Worm (Caenorhabditis elegans) whole organism, mixed stage, embryonic: ENCODE results near the gene act-3.

Experiments
- M03D4.4 ChIP-seq: sonication (generic microtip); optimal IDR thresholded peaks from 2 replicates; lab custom pipeline; 2017; ENCODE audit warnings: mild to moderate bottlenecking, missing genetic modification characterization, missing compliant biosample characterization
- bed-3 ChIP-seq: fragments of 200-800 bp; sonication (Bioruptor generic); optimal IDR thresholded peaks from 3 replicates; lab custom pipeline; 2018; ENCODE audit warnings: mild to moderate bottlenecking, missing genetic modification characterization, moderate library complexity, missing compliant biosample characterization
- blmp-1 ChIP-seq: fragments of 150-350 bp; optimal IDR thresholded peaks from 2 replicates; lab custom pipeline; 2014; ENCODE audit warnings: missing biosample characterization, missing genetic modification characterization
- ceh-39 ChIP-seq: fragments of 150-350 bp; optimal IDR thresholded peaks from 2 replicates; lab custom pipeline; 2014; ENCODE audit warnings: missing biosample characterization, missing genetic modification characterization
- ceh-43 ChIP-seq: fragments of 200-800 bp; sonication (Bioruptor generic); optimal IDR thresholded peaks from 2 replicates; lab custom pipeline; 2018; ENCODE audit warnings: mild to moderate bottlenecking, missing genetic modification characterization, moderate library complexity, missing compliant biosample characterization
- ceh-83 ChIP-seq: fragments of 200-800 bp; sonication (Bioruptor generic); optimal IDR thresholded peaks from 2 replicates; lab custom pipeline; 2018; ENCODE audit warnings: mild to moderate bottlenecking, missing genetic modification characterization, missing compliant biosample characterization
- ces-1 ChIP-seq: fragments of 150-350 bp; optimal IDR thresholded peaks from 2 replicates; lab custom pipeline; 2014; ENCODE audit warnings: missing biosample characterization, missing genetic modification reagents, missing genetic modification characterization
- cnd-1 ChIP-seq: fragments of 200-800 bp; sonication (Bioruptor generic); optimal IDR thresholded peaks from 2 replicates; lab custom pipeline; 2018; ENCODE audit warnings: mild to moderate bottlenecking, missing genetic modification characterization, missing compliant biosample characterization
- drap-1 ChIP-seq: fragments of 200-800 bp; sonication (Bioruptor generic); optimal IDR thresholded peaks from 3 replicates; lab custom pipeline; 2018; ENCODE audit warnings: mild to moderate bottlenecking, missing genetic modification characterization, missing compliant biosample characterization
- elt-1 ChIP-seq: sonication (generic microtip); optimal IDR thresholded peaks from 2 replicates; lab custom pipeline; 2017; ENCODE audit warnings: missing genetic modification characterization, mild to moderate bottlenecking, missing compliant biosample characterization, antibody characterized with exemption, moderate library complexity, borderline replicate concordance; ENCODE audit not compliant: insufficient read depth
- elt-3 ChIP-seq: fragments of 150-350 bp; optimal IDR thresholded peaks from 2 replicates; lab custom pipeline; 2014; ENCODE audit warnings: missing biosample characterization, missing genetic modification characterization
- flh-1 ChIP-seq: fragments of 200-800 bp; sonication (Bioruptor generic); optimal IDR thresholded peaks from 2 replicates; lab custom pipeline; 2018; ENCODE audit warnings: mild to moderate bottlenecking, missing genetic modification characterization, moderate library complexity, missing compliant biosample characterization
- ham-2 ChIP-seq: fragments of 200-800 bp; sonication (Bioruptor generic); optimal IDR thresholded peaks from 2 replicates; lab custom pipeline; 2018; ENCODE audit warnings: mild to moderate bottlenecking, missing genetic modification characterization, missing compliant biosample characterization
- lin-13 ChIP-seq: fragments of 150-350 bp; optimal IDR thresholded peaks from 2 replicates; lab custom pipeline; 2014; ENCODE audit warnings: missing biosample characterization, missing genetic modification characterization
- lin-32 ChIP-seq: fragments of 200-800 bp; sonication (Bioruptor generic); optimal IDR thresholded peaks from 2 replicates; lab custom pipeline; 2018; ENCODE audit warnings: mild to moderate bottlenecking, missing genetic modification characterization, missing compliant biosample characterization
- lsy-2 ChIP-seq: fragments of 150-350 bp; optimal IDR thresholded peaks from 2 replicates; lab custom pipeline; 2014; ENCODE audit warnings: missing biosample characterization, missing genetic modification characterization
- mab-5 ChIP-seq: fragments of 150-350 bp; optimal IDR thresholded peaks from 2 replicates; lab custom pipeline; 2014; ENCODE audit warnings: missing biosample characterization, missing genetic modification characterization
- mep-1 ChIP-seq: fragments of 150-350 bp; optimal IDR thresholded peaks from 2 replicates; lab custom pipeline; 2017; ENCODE audit warnings: missing biosample characterization, missing genetic modification reagents, missing genetic modification characterization, inconsistent platforms
- mls-2 ChIP-seq: sonication (generic microtip); optimal IDR thresholded peaks from 2 replicates; lab custom pipeline; 2016; ENCODE audit warnings: mild to moderate bottlenecking, missing genetic modification characterization, moderate library complexity, missing compliant biosample characterization
- nhr-12 ChIP-seq: fragments of 150-350 bp; optimal IDR thresholded peaks from 2 replicates; lab custom pipeline; 2014; ENCODE audit warnings: missing biosample characterization, missing genetic modification characterization
- nhr-2 ChIP-seq: fragments of 150-350 bp; optimal IDR thresholded peaks from 2 replicates; lab custom pipeline; 2014; ENCODE audit warnings: missing biosample characterization, missing genetic modification characterization
- nhr-76 ChIP-seq: sonication (generic microtip); optimal IDR thresholded peaks from 2 replicates; lab custom pipeline; 2017; ENCODE audit warnings: missing biosample characterization, missing genetic modification characterization
- pha-4 ChIP-seq: fragments of 150-350 bp; optimal IDR thresholded peaks from 2 replicates; lab custom pipeline; 2018; ENCODE audit warnings: missing biosample characterization, missing genetic modification reagents, missing genetic modification characterization
- sem-2 ChIP-seq: fragments of 200-800 bp; sonication (Bioruptor generic); optimal IDR thresholded peaks from 2 replicates; lab custom pipeline; 2018; ENCODE audit warnings: mild to moderate bottlenecking, missing genetic modification characterization, missing compliant biosample characterization
- snpc-4 ChIP-seq: fragments of 150-350 bp; optimal IDR thresholded peaks from 2 replicates; lab custom pipeline; 2014; ENCODE audit warnings: missing biosample characterization, missing genetic modification characterization
- sptf-1 ChIP-seq: sonication (generic microtip); optimal IDR thresholded peaks from 2 replicates; lab custom pipeline; 2017; ENCODE audit warnings: mild to moderate bottlenecking, missing genetic modification characterization, moderate library complexity, missing compliant biosample characterization
- tbx-8 ChIP-seq: fragments of 200-800 bp; sonication (Bioruptor generic); optimal IDR thresholded peaks from 2 replicates; lab custom pipeline; 2018; ENCODE audit warnings: mild to moderate bottlenecking, missing genetic modification characterization, moderate library complexity, missing compliant biosample characterization
- unc-120 ChIP-seq: sonication (generic microtip); optimal IDR thresholded peaks from 2 replicates; lab custom pipeline; 2017; ENCODE audit warnings: missing genetic modification characterization, missing compliant biosample characterization; ENCODE audit not compliant: poor library complexity, severe bottlenecking
- unc-39 ChIP-seq: fragments of 150-350 bp; optimal IDR thresholded peaks from 2 replicates; lab custom pipeline; 2014; ENCODE audit warnings: missing biosample characterization, missing genetic modification characterization
- unc-62 ChIP-seq: fragments of 150-350 bp; optimal IDR thresholded peaks from 2 replicates; lab custom pipeline; 2014; ENCODE audit warnings: missing biosample characterization, missing genetic modification reagents, missing genetic modification characterization
- zip-8 ChIP-seq: fragments of 150-350 bp; optimal IDR thresholded peaks from 2 replicates; lab custom pipeline; 2014; ENCODE audit warnings: missing biosample characterization, missing genetic modification characterization
- ztf-11 ChIP-seq: fragments of 150-350 bp; optimal IDR thresholded peaks from 2 replicates; lab custom pipeline; 2014; ENCODE audit warnings: missing biosample characterization, missing genetic modification characterization

act-3 gene

DNA sequence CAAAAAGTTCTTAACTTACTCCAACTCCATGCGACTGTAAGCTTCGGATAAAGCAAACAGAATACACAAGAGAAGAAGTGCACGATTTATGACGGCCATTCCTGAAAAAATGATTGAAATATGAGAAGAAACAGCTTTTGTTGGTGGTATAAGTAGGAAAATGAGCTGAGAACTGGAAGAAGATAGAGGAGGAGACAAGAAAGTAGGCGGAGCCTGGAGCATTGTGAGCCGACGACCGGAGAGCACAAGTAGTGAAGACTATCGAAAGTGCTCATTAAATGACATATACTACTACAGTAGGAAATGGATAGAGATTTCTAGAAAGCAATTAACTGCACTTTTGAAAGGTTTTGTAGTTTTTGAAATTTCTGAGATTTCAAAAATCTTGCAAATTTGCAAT lies 8.8 kb downstream of the act-3 start, which contains the start of gene nlp-80:
nlp-80 (minus strand) TSS at position 101 of the 400 bp plus-strand sequence.
- TF ChIP-seq sptf-1 (no peak), mab-5 (tag; lab: Kevin White, UChicago) (no peak), zip-8 (tag; lab: Kevin White, UChicago) (no peak), cnd-1 (tag; lab: Kevin White, UChicago) (no peak), ceh-39 (no peak), lsy-2 (no peak), lin-13 (tag; lab: Kevin White, UChicago) (no peak), ham-2 (GFP tag; lab: Kevin White, UChicago) (no peak), ztf-11 (tag; lab: Kevin White, UChicago) (no peak), drap-1 (GFP tag; lab: Kevin White, UChicago) (no peak), lin-32 (GFP tag; lab: Kevin White, UChicago) (no peak), ces-1 (GFP tag; lab: Kevin White, UChicago) (no peak), nhr-12 (tag; lab: Kevin White, UChicago) (no peak), flh-1 (GFP tag; lab: Kevin White, UChicago) (no peak), M03D4.4 (no peak), mep-1 (tag; lab: Kevin White, UChicago) (no peak)

DNA sequence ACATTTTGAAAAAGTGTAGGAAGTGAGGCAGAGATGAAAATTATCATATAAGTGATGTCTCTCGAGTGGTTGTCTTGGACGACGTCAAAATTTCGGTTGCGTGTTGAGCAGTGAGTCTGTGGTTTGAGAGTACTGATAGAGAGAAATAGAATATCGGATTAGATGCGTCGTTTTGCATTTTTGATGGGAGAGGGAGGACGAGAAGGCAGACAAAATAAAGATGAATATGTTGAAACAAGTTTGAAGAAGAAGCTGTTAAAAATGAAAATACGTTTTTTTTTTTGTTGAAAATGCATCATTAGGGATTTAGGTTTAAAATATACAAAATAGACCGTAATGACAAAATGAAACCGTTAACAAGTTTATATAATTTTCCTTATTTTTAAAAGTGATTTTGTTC lies 11.2 kb downstream of the act-3 start, which contains the start of gene T04C12.9:
T04C12.9 (minus strand) TSS at position 101 of the 400 bp plus-strand sequence.
- TF ChIP-seq unc-62 (GFP tag; lab: Kevin White, UChicago), result no peak
- TF ChIP-seq unc-120, result no peak

DNA sequence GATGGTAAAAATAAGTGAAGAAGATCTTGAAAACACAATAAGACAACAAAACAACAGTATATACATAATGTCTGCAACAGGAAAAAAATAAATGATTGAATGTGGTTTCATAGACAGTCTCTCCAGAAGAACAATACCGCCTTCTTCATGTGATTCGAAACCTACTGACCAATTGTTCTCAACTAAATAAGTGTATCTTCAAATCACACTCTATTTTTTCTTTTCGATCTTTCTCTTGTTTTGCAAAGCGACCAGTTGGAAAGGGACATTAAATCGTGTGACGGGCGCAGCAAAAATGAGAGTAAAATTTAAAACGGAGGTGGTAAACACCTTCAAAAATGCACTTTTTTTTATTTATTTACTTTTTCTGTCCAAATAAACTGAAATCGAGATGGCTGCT lies 12.4 kb downstream of the act-3 start:
- TF ChIP-seq pha-4 (tag; lab: Kevin White, UChicago), result no peak
- TF ChIP-seq nhr-76, result no peak
- no peak for TF ChIP-seq elt-3 (tag; lab: Kevin White, UChicago)
- TF ChIP-seq ces-1 (GFP tag; lab: Kevin White, UChicago), result no peak
- TF ChIP-seq ceh-83 (GFP tag; lab: Kevin White, UChicago), result no peak
- no peak for TF ChIP-seq elt-1 (tag; lab: Kevin White, UChicago)
- no peak for TF ChIP-seq ceh-39
- no peak for TF ChIP-seq ceh-43
- TF ChIP-seq lsy-2, result no peak
- TF ChIP-seq ztf-11 (tag; lab: Kevin White, UChicago), result no peak
- no peak for TF ChIP-seq nhr-12 (tag; lab: Kevin White, UChicago)
- TF ChIP-seq unc-62 (GFP tag; lab: Kevin White, UChicago), result no peak
- TF ChIP-seq, all 35 proteins: peak for 0

DNA sequence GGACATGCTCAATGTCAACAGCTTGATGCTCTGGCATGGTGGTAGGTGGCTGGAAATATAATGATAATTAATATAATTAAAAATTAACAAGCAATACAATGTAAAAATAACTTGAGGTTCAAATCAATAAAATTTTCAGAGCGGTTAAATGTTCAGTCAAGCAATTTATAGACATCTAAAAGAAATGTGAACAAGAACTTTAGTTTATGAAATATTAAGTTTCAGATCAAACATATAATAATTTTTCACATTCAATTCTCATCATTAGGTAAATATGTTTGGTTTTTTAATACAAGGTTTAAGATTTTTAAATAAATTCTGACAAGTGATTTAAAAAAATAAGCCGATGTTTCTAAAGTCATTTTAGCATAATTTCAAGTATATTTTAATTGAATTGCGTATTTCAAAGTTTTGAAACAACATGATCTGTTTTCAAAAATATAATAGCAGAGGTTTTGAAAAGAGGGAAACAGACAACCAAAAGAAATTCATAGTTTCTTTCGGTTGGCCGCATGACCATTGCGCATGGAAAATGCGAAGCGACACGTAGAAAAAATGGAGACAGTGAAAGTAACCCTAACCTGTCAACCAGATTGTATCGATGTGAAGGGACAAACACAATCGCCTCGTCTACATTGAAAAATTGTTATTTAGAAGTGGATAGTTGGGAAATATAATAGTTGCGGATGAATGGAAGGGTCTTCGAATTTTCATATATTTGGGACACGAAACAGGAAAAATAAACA lies 13.9 kb downstream of the act-3 start, which contains the start of gene T04C12.11:
T04C12.11 (minus strand) TSS at position 51 of the 746 bp plus-strand sequence.
- TF ChIP-seq unc-39, result no peak
- no peak for TF ChIP-seq pha-4 (tag; lab: Kevin White, UChicago)
- no peak for TF ChIP-seq drap-1 (GFP tag; lab: Kevin White, UChicago)
- TF ChIP-seq ham-2 (GFP tag; lab: Kevin White, UChicago), result no peak
- no peak for TF ChIP-seq lsy-2
- TF ChIP-seq ztf-11 (tag; lab: Kevin White, UChicago), result no peak
- no peak for TF ChIP-seq blmp-1
- TF ChIP-seq unc-62 (GFP tag; lab: Kevin White, UChicago), result no peak
- TF ChIP-seq nhr-12 (tag; lab: Kevin White, UChicago), result no peak
- TF ChIP-seq ceh-39, result no peak
- no peak for TF ChIP-seq lin-32 (GFP tag; lab: Kevin White, UChicago)

DNA sequence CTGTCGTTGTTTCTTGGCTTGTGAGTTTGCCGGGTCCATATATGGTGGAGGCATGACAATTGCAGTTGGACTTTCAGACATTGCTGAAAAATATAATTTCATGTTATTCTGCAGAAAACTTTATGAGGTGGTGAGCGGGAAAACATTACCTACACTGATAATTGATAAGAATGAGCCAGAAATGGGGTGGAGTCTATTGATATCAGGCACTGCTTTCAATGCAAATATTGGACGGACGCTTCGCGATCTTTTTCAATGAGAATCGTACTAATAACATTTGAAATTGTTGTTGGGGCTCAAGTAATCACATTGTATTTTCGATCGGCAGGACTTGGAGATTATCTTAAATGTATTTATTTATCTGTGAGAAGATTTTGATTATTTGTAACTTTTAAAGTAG lies 15.1 kb downstream of the act-3 start, which contains the start of gene T04C12.1:
T04C12.1 (minus strand) TSS at position 90 of the 400 bp plus-strand sequence.
- TF ChIP-seq ces-1 (GFP tag; lab: Kevin White, UChicago), result no peak
- no peak for TF ChIP-seq mab-5 (tag; lab: Kevin White, UChicago)
- TF ChIP-seq, all 35 proteins: peak for 0

DNA sequence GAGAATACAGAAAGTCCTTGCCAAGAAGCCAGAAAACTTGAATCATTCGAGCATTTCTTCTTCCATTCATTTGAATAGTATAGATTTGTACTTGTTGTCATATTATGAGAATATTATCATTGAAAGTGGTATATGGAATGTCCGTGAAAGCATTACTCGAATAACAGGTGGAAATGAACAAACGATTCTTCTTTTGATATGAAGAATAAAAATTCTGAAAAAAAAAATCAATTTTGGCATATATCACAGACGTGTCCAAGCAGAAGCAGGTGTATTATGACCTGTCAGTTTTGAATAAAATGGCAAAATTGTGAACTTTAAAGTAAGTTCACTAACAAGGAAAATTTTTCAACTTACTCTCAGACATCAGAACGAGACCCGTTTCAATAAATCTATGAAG lies 17.3 kb downstream of the act-3 start, which contains the start of gene srh-75:
srh-75 (minus strand) TSS at position 101 of the 400 bp plus-strand sequence.
- no peak for TF ChIP-seq sptf-1
- no peak for TF ChIP-seq snpc-4 (tag; lab: Kevin White, UChicago)
- no peak for TF ChIP-seq mls-2 (tag; lab: Kevin White, UChicago)
- no peak for TF ChIP-seq cnd-1 (tag; lab: Kevin White, UChicago)
- TF ChIP-seq bed-3 (GFP tag; lab: Kevin White, UChicago), result no peak
- TF ChIP-seq drap-1 (GFP tag; lab: Kevin White, UChicago), result no peak
- no peak for TF ChIP-seq lsy-2
- TF ChIP-seq elt-1 (tag; lab: Kevin White, UChicago), result no peak
- no peak for TF ChIP-seq nhr-2
- no peak for TF ChIP-seq ceh-43
- TF ChIP-seq tbx-8, result no peak
- TF ChIP-seq pha-4 (tag; lab: Kevin White, UChicago), result no peak
- TF ChIP-seq unc-120, result no peak
- no peak for TF ChIP-seq sem-2
- no peak for TF ChIP-seq unc-39
- TF ChIP-seq, all 35 proteins: peak for 0
